Worm (Caenorhabditis elegans): ENCODE data around the gene T24C12.3.

Gene T24C12.3

ce11 chrX:2215108-2215507 lies 11.4 kb upstream of the T24C12.3 start (continued):
- no peak for TF ChIP-seq fos-1 (tag; optimal IDR thresholded peaks at IDR 0.05)

- TF ChIP-seq lsy-2 (tag; optimal IDR thresholded peaks at IDR 0.05), result no peak
- peak; percentile 11 for TF ChIP-seq aha-1 (tag)
- TF ChIP-seq ama-1 (optimal IDR thresholded peaks at IDR 0.05), result no peak
Measured at ce11 chrX:2214454-2214853, 10.8 kb upstream of the T24C12.3 start.

ce11 chrX:2213400-2214362 lies 10.0 kb upstream of the T24C12.3 start:
- TF ChIP-seq snpc-4 (tag; optimal IDR thresholded peaks at IDR 0.05) (no peak), unc-62 (GFP tag; optimal IDR thresholded peaks at IDR 0.05 in 1 of 2) (no peak), unc-62 (tag; optimal IDR thresholded peaks at IDR 0.05) (no peak), rbr-2 (tag; optimal IDR thresholded peaks at IDR 0.05) (no peak), mdl-1 (tag; optimal IDR thresholded peaks at IDR 0.05) (no peak), mep-1 (tag; optimal IDR thresholded peaks at IDR 0.05) (no peak), unc-39 (tag; optimal IDR thresholded peaks at IDR 0.05) (no peak), daf-16 (GFP tag; optimal IDR thresholded peaks at IDR 0.05) (no peak), daf-16 (tag; optimal IDR thresholded peaks at IDR 0.05) (peak; percentile 93), set-16 (GFP tag; IDR thresholded peaks at IDR 0.05) (peak; percentile 93), hlh-30 (tag; optimal IDR thresholded peaks at IDR 0.05; ENCODE audit: insufficient read depth) (peak; percentile 16), egl-27 (tag; optimal IDR thresholded peaks at IDR 0.05) (no peak), aha-1 (tag) (peak; percentile 60), nhr-28 (tag; optimal IDR thresholded peaks at IDR 0.05) (peak; percentile 20)

- TF ChIP-seq lin-29 (GFP tag; IDR thresholded peaks at IDR 0.05) (no peak), snpc-4 (tag; optimal IDR thresholded peaks at IDR 0.05) (no peak), nhr-76 (tag; optimal IDR thresholded peaks at IDR 0.05) (no peak), nhr-6 (tag; optimal IDR thresholded peaks at IDR 0.05) (no peak), ceh-62 (tag; optimal IDR thresholded peaks at IDR 0.05) (no peak), Y48G9A.11 (GFP tag; IDR thresholded peaks at IDR 0.05) (no peak), unc-62 (GFP tag; optimal IDR thresholded peaks at IDR 0.05 in 1 of 2) (peak in 1 of 2 experiments; percentile 66), unc-62 (tag; optimal IDR thresholded peaks at IDR 0.05) (no peak)
Measured at ce11 chrX:2212712-2213111, 9.0 kb upstream of the T24C12.3 start.

- TF ChIP-seq nhr-42 (GFP tag; IDR thresholded peaks at IDR 0.05), result 0 out of 2 replicates have a peak, but pooled peaks have one; percentile 8
- peak; percentile 63 for TF ChIP-seq set-16 (GFP tag; IDR thresholded peaks at IDR 0.05)
- 0 out of 2 replicates have a peak, but pooled peaks have one; percentile 24 for TF ChIP-seq egl-43 (GFP tag; IDR thresholded peaks at IDR 0.05)
- no peak for TF ChIP-seq lsy-2 (tag; optimal IDR thresholded peaks at IDR 0.05)
- peak; percentile 11 for TF ChIP-seq mes-2 (tag; optimal IDR thresholded peaks at IDR 0.05; ENCODE audit: poor library complexity, severe bottlenecking)
Measured at ce11 chrX:2212141-2212540, 8.4 kb upstream of the T24C12.3 start.

- no peak for TF ChIP-seq zfp-3 (GFP tag; conservative IDR thresholded peaks at IDR 0.05)
- no peak for TF ChIP-seq nhr-77 (tag; optimal IDR thresholded peaks at IDR 0.05)
- TF ChIP-seq daf-16 (GFP tag; optimal IDR thresholded peaks at IDR 0.05), result no peak
- no peak for TF ChIP-seq daf-16 (tag; optimal IDR thresholded peaks at IDR 0.05)
- TF ChIP-seq daf-12 (tag; optimal IDR thresholded peaks at IDR 0.05), result no peak
- peak; percentile 75 for TF ChIP-seq aha-1 (tag)
Measured at ce11 chrX:2210751-2211150, 7.1 kb upstream of the T24C12.3 start, which contains the start of gene peb-1. peb-1 (plus strand) TSS chrX:2211051.

ce11 chrX:2210164-2210563 lies 6.5 kb upstream of the T24C12.3 start:
- TF ChIP-seq zfp-3 (GFP tag; conservative IDR thresholded peaks at IDR 0.05) (no peak), sdz-12 (GFP tag; optimal IDR thresholded peaks at IDR 0.05) (no peak), egl-43 (GFP tag; IDR thresholded peaks at IDR 0.05) (0 out of 2 replicates have a peak, but pooled peaks have one; percentile 48)

Data from whole organism, L4 larva.